Fruit fly (Drosophila melanogaster): ENCODE measurements around the gene CG13731.

DNA sequence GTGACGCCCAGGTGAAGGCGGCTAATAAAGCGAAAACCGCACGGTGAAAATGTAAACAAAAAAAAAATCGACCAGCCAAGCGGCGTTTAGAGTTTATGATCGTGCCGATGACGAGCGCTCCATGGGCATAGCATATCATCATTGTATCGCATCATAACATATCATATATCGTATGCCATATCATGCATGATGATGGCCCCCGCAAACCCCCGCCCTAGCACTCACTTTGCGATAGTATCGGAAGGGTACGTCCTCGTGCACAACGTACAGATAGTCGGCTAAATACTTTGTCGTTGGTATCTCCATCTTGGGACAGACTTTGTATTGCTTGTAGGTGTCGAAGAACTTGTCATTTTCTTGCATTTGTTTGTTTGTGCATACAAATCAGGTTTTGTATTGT, 14.5 kb upstream of the CG13731 start:
- no peak for TF ChIP-seq kay (GFP tag; ENCODE audit: borderline replicate concordance)
- TF ChIP-seq CG7045 (GFP tag; optimal IDR thresholded peaks at IDR 0.05), result no peak
- no peak for TF ChIP-seq CG12768 (GFP tag; optimal IDR thresholded peaks at IDR 0.05)

Data from whole organism, adult.